Fruit fly (Drosophila melanogaster): Measurements from ENCODE around the gene CG12539.
A peak's percentile ranks its signal among the peaks of the same experiment; 100 is the strongest.

CG12539 gene

DNA sequence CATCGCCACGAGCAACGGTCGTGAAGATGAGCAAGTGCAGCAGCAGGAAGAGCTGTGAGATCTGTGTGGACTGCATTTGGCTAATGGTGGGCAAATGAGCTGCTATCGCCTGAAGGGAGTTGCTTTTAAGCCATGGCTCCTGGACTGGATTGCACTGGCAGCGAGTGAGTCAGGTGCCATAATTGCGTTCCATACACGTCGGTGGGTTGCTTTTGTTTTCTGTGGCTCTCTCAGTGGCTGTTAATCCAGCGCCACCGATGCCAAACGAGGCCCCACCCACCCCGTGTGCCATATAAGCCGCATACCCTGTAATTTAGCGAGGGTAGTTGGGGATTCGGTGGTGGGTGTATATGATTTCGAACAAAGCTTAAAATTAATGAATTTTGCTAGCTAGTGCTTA, at the start of gene CG12539:
Gene CG12539, minus strand, starts transcription at position 101 of the 400 bp plus-strand sequence.
- TF ChIP-seq Crg-1 (GFP tag; optimal IDR thresholded peaks at IDR 0.05) (no peak), CG33017 (tag; optimal IDR thresholded peaks at IDR 0.05) (no peak), CG7045 (GFP tag; optimal IDR thresholded peaks at IDR 0.05) (no peak), CG5204 (GFP tag; optimal IDR thresholded peaks at IDR 0.05) (no peak), CG11617 (GFP tag; optimal IDR thresholded peaks at IDR 0.05) (no peak), ovo (GFP tag; optimal IDR thresholded peaks at IDR 0.05) (no peak), tj (GFP tag; optimal IDR thresholded peaks at IDR 0.05) (no peak), kay (GFP tag; ENCODE audit: borderline replicate concordance) (no peak), toe (GFP tag; optimal IDR thresholded peaks at IDR 0.05) (no peak), CG12768 (GFP tag; optimal IDR thresholded peaks at IDR 0.05) (no peak), cnc (optimal IDR thresholded peaks at IDR 0.05) (no peak), CG1620 (GFP tag; optimal IDR thresholded peaks at IDR 0.05) (no peak), Hr96 (GFP tag; optimal IDR thresholded peaks at IDR 0.05) (no peak)

- TF ChIP-seq CG5204 (GFP tag; optimal IDR thresholded peaks at IDR 0.05) (no peak), cnc (optimal IDR thresholded peaks at IDR 0.05) (no peak), Mnt (GFP tag; optimal IDR thresholded peaks at IDR 0.05) (no peak), CG14711 (tag; optimal IDR thresholded peaks at IDR 0.05) (no peak), Hr96 (GFP tag; optimal IDR thresholded peaks at IDR 0.05) (no peak), Clk (GFP tag; optimal IDR thresholded peaks at IDR 0.05) (no peak), Crg-1 (GFP tag; optimal IDR thresholded peaks at IDR 0.05) (no peak), CG1620 (GFP tag; optimal IDR thresholded peaks at IDR 0.05) (no peak), CG12768 (GFP tag; optimal IDR thresholded peaks at IDR 0.05) (no peak)
Measured at dm6 chrX:14893872-14894271, 49.3 kb upstream of the CG12539 start.

DNA sequence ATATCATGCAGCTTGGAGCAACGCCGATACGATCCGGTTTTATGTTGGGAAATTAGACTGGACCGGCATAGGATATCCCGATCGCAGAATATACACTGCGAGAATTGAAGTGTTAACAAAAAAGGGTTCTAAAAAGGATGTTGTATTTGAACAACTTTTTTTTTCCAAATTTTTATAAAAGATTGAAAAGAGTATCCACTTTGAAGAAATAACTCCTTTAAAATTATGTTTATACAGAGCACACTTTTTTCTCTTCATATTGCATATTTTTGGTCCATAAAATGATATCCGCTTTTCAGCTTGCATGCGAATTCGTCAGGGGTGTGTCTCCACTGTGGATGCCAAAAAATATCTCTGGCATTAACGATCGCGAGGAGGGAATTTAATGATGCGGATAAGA, 47.7 kb upstream of the CG12539 start:
- TF ChIP-seq kay (GFP tag; ENCODE audit: borderline replicate concordance) (no peak), cnc (optimal IDR thresholded peaks at IDR 0.05) (no peak), Clk (GFP tag; optimal IDR thresholded peaks at IDR 0.05) (no peak), Crg-1 (GFP tag; optimal IDR thresholded peaks at IDR 0.05) (no peak), Mnt (GFP tag; optimal IDR thresholded peaks at IDR 0.05) (no peak), CG33017 (tag; optimal IDR thresholded peaks at IDR 0.05) (no peak), CG7101 (tag; optimal IDR thresholded peaks at IDR 0.05) (no peak), CG5204 (GFP tag; optimal IDR thresholded peaks at IDR 0.05) (no peak), Hr96 (GFP tag; optimal IDR thresholded peaks at IDR 0.05) (no peak), pad (GFP tag; optimal IDR thresholded peaks at IDR 0.05) (no peak), bab1 (GFP tag; optimal IDR thresholded peaks at IDR 0.05) (no peak), CG14711 (tag; optimal IDR thresholded peaks at IDR 0.05) (no peak), CG1620 (GFP tag; optimal IDR thresholded peaks at IDR 0.05) (no peak), cic (GFP tag; optimal IDR thresholded peaks at IDR 0.05) (no peak), CG7045 (GFP tag; optimal IDR thresholded peaks at IDR 0.05) (no peak), CG12768 (GFP tag; optimal IDR thresholded peaks at IDR 0.05) (no peak), ovo (GFP tag; optimal IDR thresholded peaks at IDR 0.05) (no peak), toe (GFP tag; optimal IDR thresholded peaks at IDR 0.05) (no peak), CG11617 (GFP tag; optimal IDR thresholded peaks at IDR 0.05) (no peak), tj (GFP tag; optimal IDR thresholded peaks at IDR 0.05) (no peak)

- TF ChIP-seq Crg-1 (GFP tag; optimal IDR thresholded peaks at IDR 0.05) = no peak
- peak; percentile 8 for TF ChIP-seq kay (GFP tag; ENCODE audit: borderline replicate concordance)
Measured at dm6 chrX:14885554-14885953, 41.0 kb upstream of the CG12539 start.

DNA sequence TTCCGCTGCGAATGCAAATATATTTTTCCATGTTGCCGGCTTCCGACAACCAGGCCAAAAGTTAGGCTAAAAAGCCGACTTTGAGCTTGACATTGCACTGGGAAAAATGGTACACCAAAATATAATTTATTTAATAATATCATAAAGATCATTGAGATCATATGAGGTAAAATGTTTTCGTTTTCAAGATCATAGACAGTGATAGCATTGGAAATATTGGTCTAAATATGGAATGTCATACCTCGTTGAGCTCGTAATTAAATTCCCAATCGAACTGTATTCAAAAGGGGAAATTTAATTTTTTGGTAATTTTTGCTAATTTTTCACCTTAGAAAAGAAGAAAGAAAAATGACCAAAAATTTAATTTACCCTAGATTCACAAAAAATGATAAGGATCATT, 39.4 kb upstream of the CG12539 start:
- no peak for TF ChIP-seq toe (GFP tag; optimal IDR thresholded peaks at IDR 0.05)
- no peak for TF ChIP-seq CG5204 (GFP tag; optimal IDR thresholded peaks at IDR 0.05)
- TF ChIP-seq Hr96 (GFP tag; optimal IDR thresholded peaks at IDR 0.05) = no peak
- no peak for TF ChIP-seq Clk (GFP tag; optimal IDR thresholded peaks at IDR 0.05)

DNA sequence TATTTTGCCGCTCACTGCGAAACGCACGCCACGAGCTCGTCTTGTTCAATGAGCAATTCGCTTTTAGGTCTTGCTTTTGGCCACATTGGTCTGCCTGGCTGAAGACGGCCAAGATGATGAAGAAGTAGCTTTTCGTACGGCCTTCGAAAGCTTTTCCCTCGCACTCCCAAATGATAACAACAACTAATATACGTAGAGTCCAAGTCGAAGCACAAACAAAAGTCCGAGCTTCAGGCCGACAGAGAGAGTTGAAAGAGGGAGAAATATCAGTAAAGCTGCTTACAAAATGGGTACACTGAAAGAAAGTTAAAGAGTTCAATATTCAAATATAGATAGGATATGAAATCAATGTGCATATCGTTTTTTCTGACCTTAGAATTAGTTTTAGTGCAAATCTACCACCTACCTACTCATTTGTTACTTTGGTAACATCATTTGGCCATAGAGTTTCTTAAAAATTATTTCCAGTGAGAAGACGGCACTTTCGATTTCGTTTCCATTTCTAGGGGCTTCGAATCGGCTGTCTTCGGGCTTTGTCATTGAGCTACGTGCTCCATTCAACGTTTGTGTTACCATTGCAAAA, 38.1 kb upstream of the CG12539 start, which contains the start of the genes CG45064 and CG45065:
Gene CG45064, minus strand, starts transcription at position 51 of the 583 bp plus-strand sequence.
Gene CG45065, minus strand, starts transcription at position 51 of the 583 bp plus-strand sequence.
- TF ChIP-seq Crg-1 (GFP tag; optimal IDR thresholded peaks at IDR 0.05) (no peak), CG7101 (tag; optimal IDR thresholded peaks at IDR 0.05) (peak; percentile 3), CG12768 (GFP tag; optimal IDR thresholded peaks at IDR 0.05) (no peak), kay (GFP tag; ENCODE audit: borderline replicate concordance) (no peak), Clk (GFP tag; optimal IDR thresholded peaks at IDR 0.05) (no peak), CG33017 (tag; optimal IDR thresholded peaks at IDR 0.05) (no peak), bab1 (GFP tag; optimal IDR thresholded peaks at IDR 0.05) (peak; percentile 54), CG14711 (tag; optimal IDR thresholded peaks at IDR 0.05) (no peak), Hr96 (GFP tag; optimal IDR thresholded peaks at IDR 0.05) (no peak), pad (GFP tag; optimal IDR thresholded peaks at IDR 0.05) (no peak), Mnt (GFP tag; optimal IDR thresholded peaks at IDR 0.05) (no peak), CG7045 (GFP tag; optimal IDR thresholded peaks at IDR 0.05) (no peak), CG1620 (GFP tag; optimal IDR thresholded peaks at IDR 0.05) (no peak), cnc (optimal IDR thresholded peaks at IDR 0.05) (no peak), CG5204 (GFP tag; optimal IDR thresholded peaks at IDR 0.05) (no peak), toe (GFP tag; optimal IDR thresholded peaks at IDR 0.05) (no peak), ovo (GFP tag; optimal IDR thresholded peaks at IDR 0.05) (no peak)

DNA sequence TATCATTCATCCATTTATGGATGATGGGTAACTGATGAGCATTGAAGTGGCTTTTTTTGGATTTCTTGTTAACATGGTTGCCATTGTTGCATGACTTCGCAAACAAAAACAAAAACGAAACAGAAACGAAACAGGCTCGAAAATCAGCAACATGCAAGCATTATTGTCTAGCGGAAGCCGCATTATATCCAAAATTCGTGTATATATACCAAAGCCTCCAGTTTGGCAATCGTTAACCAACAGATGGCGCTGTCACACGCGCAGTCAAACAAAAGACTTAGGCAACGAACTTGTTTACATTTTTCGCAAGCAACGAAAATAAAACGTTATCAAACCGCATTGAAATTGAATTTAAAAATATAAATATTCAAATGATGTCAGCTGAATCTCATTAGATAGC, 34.4 kb upstream of the CG12539 start:
- no peak for TF ChIP-seq bab1 (GFP tag; optimal IDR thresholded peaks at IDR 0.05)
- TF ChIP-seq Clk (GFP tag; optimal IDR thresholded peaks at IDR 0.05) = no peak
- TF ChIP-seq CG11617 (GFP tag; optimal IDR thresholded peaks at IDR 0.05) = no peak
- no peak for TF ChIP-seq ovo (GFP tag; optimal IDR thresholded peaks at IDR 0.05)
- TF ChIP-seq CG33017 (tag; optimal IDR thresholded peaks at IDR 0.05) = no peak
- no peak for TF ChIP-seq Hr96 (GFP tag; optimal IDR thresholded peaks at IDR 0.05)

Data from whole organism, adult.